Fruit fly (Drosophila melanogaster) whole organism, embryonic: ENCODE measurements around the gene eIF3i.

Experiments used
- CG10462 ChIP-seq: fragments of 200-800 bp; sonication (Bioruptor generic); optimal IDR thresholded peaks from 2 replicates; lab custom pipeline; 2016; ENCODE audit warnings: missing biosample characterization, missing genetic modification characterization
- CG11093 ChIP-seq: fragments of 200-800 bp; sonication (Bioruptor generic); IDR thresholded peaks from 3 replicates; pipeline ENCODE4 v1.3.6; 2022; ENCODE audit warnings: missing biosample characterization, missing genetic modification characterization
- CG11398 ChIP-seq: fragments of 200-800 bp; sonication (Bioruptor generic); optimal IDR thresholded peaks from 2 replicates; lab custom pipeline; 2016; ENCODE audit warnings: missing biosample characterization, missing genetic modification characterization
- CG11560 ChIP-seq: fragments of 200-800 bp; sonication (Bioruptor generic); IDR thresholded peaks from 3 replicates; pipeline ENCODE4 v1.3.6; 2022; ENCODE audit warnings: missing biosample characterization, missing genetic modification characterization
- CG12744 ChIP-seq: fragments of 200-800 bp; sonication (Bioruptor generic); optimal IDR thresholded peaks from 2 replicates; lab custom pipeline; 2016; ENCODE audit warnings: missing biosample characterization, missing genetic modification characterization
- CG12942 ChIP-seq: fragments of 200-800 bp; sonication (Bioruptor generic); optimal IDR thresholded peaks from 3 replicates; lab custom pipeline; 2016; ENCODE audit warnings: missing biosample characterization, missing genetic modification characterization
- CG13296 ChIP-seq: fragments of 200-800 bp; sonication (Bioruptor generic); optimal IDR thresholded peaks from 3 replicates; lab custom pipeline; 2018; ENCODE audit warnings: missing biosample characterization, mild to moderate bottlenecking, missing genetic modification characterization
- CG14014 ChIP-seq: fragments of 200-800 bp; sonication (Bioruptor generic); IDR thresholded peaks from 2 replicates; pipeline ENCODE4 v1.3.6; 2022; ENCODE audit warnings: missing biosample characterization, missing genetic modification characterization
- CG14860 ChIP-seq: fragments of 200-800 bp; sonication (Bioruptor generic); IDR thresholded peaks from 3 replicates; pipeline ENCODE4 v1.3.6; 2022; ENCODE audit warnings: missing biosample characterization, missing genetic modification characterization; ENCODE audit not compliant: partially characterized antibody
- CG15696 ChIP-seq: fragments of 200-800 bp; sonication (Bioruptor generic); optimal IDR thresholded peaks from 2 replicates; lab custom pipeline; 2019; ENCODE audit warnings: missing biosample characterization, mild to moderate bottlenecking, missing genetic modification characterization, moderate library complexity
- CG16779 ChIP-seq: fragments of 200-800 bp; sonication (Bioruptor generic); IDR thresholded peaks from 2 replicates; pipeline ENCODE4 v1.3.6; 2022; ENCODE audit warnings: missing biosample characterization, missing genetic modification characterization
- CG18476 ChIP-seq: fragments of 200-800 bp; sonication (Bioruptor generic); optimal IDR thresholded peaks from 2 replicates; lab custom pipeline; 2016; ENCODE audit warnings: missing biosample characterization, mild to moderate bottlenecking, missing genetic modification characterization
- CG2120 ChIP-seq: fragments of 200-800 bp; sonication (Bioruptor generic); optimal IDR thresholded peaks from 3 replicates; lab custom pipeline; 2016; ENCODE audit warnings: missing biosample characterization, missing genetic modification characterization
- CG2712 ChIP-seq: fragments of 200-800 bp; optimal IDR thresholded peaks from 3 replicates; lab custom pipeline; 2019; ENCODE audit warnings: missing biosample characterization, mild to moderate bottlenecking, missing genetic modification characterization, moderate library complexity
- CG2889 ChIP-seq: fragments of 200-800 bp; sonication (Bioruptor generic); IDR thresholded peaks from 3 replicates; pipeline ENCODE4 v1.3.6; 2022; ENCODE audit warnings: missing biosample characterization, missing genetic modification characterization
- CG31365 ChIP-seq: fragments of 200-800 bp; sonication (Bioruptor generic); optimal IDR thresholded peaks from 2 replicates; lab custom pipeline; 2018; ENCODE audit warnings: missing biosample characterization, mild to moderate bottlenecking, missing genetic modification characterization
- CG31388 ChIP-seq: fragments of 200-800 bp; sonication (Bioruptor generic); optimal IDR thresholded peaks from 2 replicates; lab custom pipeline; 2016; ENCODE audit warnings: missing biosample characterization, missing genetic modification characterization
- CG7271 ChIP-seq: fragments of 200-800 bp; sonication (Bioruptor generic); optimal IDR thresholded peaks from 2 replicates; lab custom pipeline; 2018; ENCODE audit warnings: missing biosample characterization, mild to moderate bottlenecking, missing genetic modification characterization, moderate library complexity
- Ets65A ChIP-seq: fragments of 200-800 bp; sonication (Bioruptor generic); peaks from one replicate; lab custom pipeline; 2016; ENCODE audit warnings: missing biosample characterization, missing genetic modification characterization
- HHEX ChIP-seq: fragments of 200-800 bp; sonication (Bioruptor generic); optimal IDR thresholded peaks from 3 replicates; lab custom pipeline; 2017; ENCODE audit warnings: missing biosample characterization, mild to moderate bottlenecking, missing genetic modification characterization, missing genetic modification reagents
- HLH3B ChIP-seq: fragments of 200-800 bp; sonication (Bioruptor generic); IDR thresholded peaks from 2 replicates; pipeline ENCODE4 v1.3.6; 2022; ENCODE audit warnings: missing biosample characterization, missing genetic modification characterization
- Hmr ChIP-seq: fragments of 200-800 bp; sonication (Bioruptor generic); optimal IDR thresholded peaks from 3 replicates; lab custom pipeline; 2017; ENCODE audit warnings: mild to moderate bottlenecking, missing biosample characterization, missing genetic modification reagents, missing genetic modification characterization
- Hmx ChIP-seq: fragments of 200-800 bp; sonication (Bioruptor generic); optimal IDR thresholded peaks from 2 replicates; lab custom pipeline; 2016; ENCODE audit warnings: missing biosample characterization, missing genetic modification characterization
- Med ChIP-seq: fragments of 200-800 bp; sonication (Bioruptor generic); peaks from one replicate; lab custom pipeline; 2016; ENCODE audit warnings: missing biosample characterization, missing genetic modification characterization, mild to moderate bottlenecking, inconsistent platforms, moderate library complexity
- Meics ChIP-seq: fragments of 200-800 bp; sonication (Bioruptor generic); optimal IDR thresholded peaks from 2 replicates; lab custom pipeline; 2017; ENCODE audit warnings: missing biosample characterization, mild to moderate bottlenecking, missing genetic modification characterization
- Ptx1 ChIP-seq: fragments of 200-800 bp; sonication (Bioruptor generic); IDR thresholded peaks from 2 replicates; pipeline ENCODE4 v1.3.6; 2022; ENCODE audit warnings: missing biosample characterization, missing genetic modification characterization
- Tbp ChIP-seq: fragments of >200 bp; optimal IDR thresholded peaks from 2 replicates; lab custom pipeline; 2018; ENCODE audit warnings: missing biosample characterization, missing genetic modification characterization
- ara ChIP-seq: fragments of 200-800 bp; sonication (Bioruptor generic); IDR thresholded peaks from 2 replicates; pipeline ENCODE4 v1.3.6; 2022; ENCODE audit warnings: missing biosample characterization, missing genetic modification characterization
- chif ChIP-seq, 2 experiments: fragments of 200-800 bp; sonication (Bioruptor generic); optimal IDR thresholded peaks; 3 replicates each; lab custom pipeline; 2016; ENCODE audit warnings: missing biosample characterization in 2 of 2, missing genetic modification characterization in 2 of 2
- dmrt99B ChIP-seq: fragments of 200-800 bp; sonication (Bioruptor generic); optimal IDR thresholded peaks from 2 replicates; lab custom pipeline; 2018; ENCODE audit warnings: missing biosample characterization, mild to moderate bottlenecking, missing genetic modification characterization, moderate library complexity
- fd96Cb ChIP-seq: fragments of 200-800 bp; sonication (Bioruptor generic); optimal IDR thresholded peaks from 2 replicates; lab custom pipeline; 2018; ENCODE audit warnings: missing biosample characterization, mild to moderate bottlenecking, missing genetic modification characterization, moderate library complexity
- grn ChIP-seq: fragments of 200-800 bp; sonication (Bioruptor generic); optimal IDR thresholded peaks from 3 replicates; lab custom pipeline; 2017; ENCODE audit warnings: missing biosample characterization, missing genetic modification characterization
- lab ChIP-seq: fragments of 200-800 bp; sonication (Bioruptor generic); optimal IDR thresholded peaks from 3 replicates; lab custom pipeline; 2017; ENCODE audit warnings: missing biosample characterization, missing genetic modification characterization, mild to moderate bottlenecking, moderate library complexity, missing genetic modification reagents
- lov ChIP-seq, 2 experiments: fragments of 200-800 bp in 1 of 2; fragments of >200 bp in 1 of 2; sonication (Bioruptor generic) in 1 of 2; IDR thresholded peaks in 1 of 2; optimal IDR thresholded peaks in 1 of 2; 2 replicates in 1 of 2; 3 replicates in 1 of 2; pipeline versions ENCODE4 v1.3.6 to Lab custom; 2017 to 2022; ENCODE audit warnings: missing biosample characterization in 1 of 2, missing genetic modification characterization in 1 of 2
- luna ChIP-seq: fragments of 200-800 bp; sonication (Bioruptor generic); optimal IDR thresholded peaks from 2 replicates; lab custom pipeline; 2016; ENCODE audit warnings: missing biosample characterization, missing genetic modification characterization
- nerfin-2 ChIP-seq: fragments of 200-800 bp; sonication (Bioruptor generic); IDR thresholded peaks from 2 replicates; pipeline ENCODE4 v1.3.6; 2022; ENCODE audit warnings: missing biosample characterization, missing genetic modification characterization; ENCODE audit not compliant: partially characterized antibody
- onecut ChIP-seq: fragments of 200-800 bp; sonication (Bioruptor generic); IDR thresholded peaks from 2 replicates; pipeline ENCODE4 v1.3.6; 2022; ENCODE audit warnings: missing biosample characterization, missing genetic modification characterization
- pho ChIP-seq: fragments of 200-800 bp; sonication (Bioruptor generic); optimal IDR thresholded peaks from 2 replicates; lab custom pipeline; 2016; ENCODE audit warnings: missing biosample characterization, missing genetic modification characterization
- phol ChIP-seq: fragments of 200-800 bp; sonication (Bioruptor generic); optimal IDR thresholded peaks from 3 replicates; lab custom pipeline; 2018; ENCODE audit warnings: missing biosample characterization, mild to moderate bottlenecking, missing genetic modification characterization, moderate library complexity
- scrt ChIP-seq: fragments of 200-800 bp; sonication (Bioruptor generic); optimal IDR thresholded peaks from 2 replicates; lab custom pipeline; 2018; ENCODE audit warnings: missing biosample characterization, mild to moderate bottlenecking, missing genetic modification characterization, moderate library complexity
- sens ChIP-seq: fragments of 200-800 bp; sonication (Bioruptor generic); peaks from one replicate; lab custom pipeline; 2016; ENCODE audit warnings: missing biosample characterization, missing genetic modification characterization
- shn ChIP-seq: fragments of 200-800 bp; sonication (Bioruptor generic); optimal IDR thresholded peaks from 3 replicates; lab custom pipeline; 2016; ENCODE audit warnings: missing biosample characterization, missing genetic modification characterization
- sr ChIP-seq: fragments of 200-800 bp; sonication (Bioruptor generic); IDR thresholded peaks from 3 replicates; pipeline ENCODE4 v1.3.6; 2022; ENCODE audit warnings: missing biosample characterization, missing genetic modification characterization
- tap ChIP-seq: fragments of 200-800 bp; optimal IDR thresholded peaks from 3 replicates; lab custom pipeline; 2019; ENCODE audit warnings: missing biosample characterization, mild to moderate bottlenecking, missing genetic modification characterization, moderate library complexity
- tio ChIP-seq: fragments of 200-800 bp; sonication (Bioruptor generic); optimal IDR thresholded peaks from 2 replicates; lab custom pipeline; 2017; ENCODE audit warnings: missing biosample characterization, missing genetic modification characterization, inconsistent platforms
- tx ChIP-seq: fragments of 200-800 bp; sonication (Bioruptor generic); optimal IDR thresholded peaks from 2 replicates; lab custom pipeline; 2016; ENCODE audit warnings: missing biosample characterization, missing genetic modification characterization
- zen ChIP-seq: fragments of 200-800 bp; sonication (Bioruptor generic); optimal IDR thresholded peaks from 3 replicates; lab custom pipeline; 2018; ENCODE audit warnings: missing biosample characterization, mild to moderate bottlenecking, missing genetic modification characterization, moderate library complexity
- zfh2 ChIP-seq: fragments of 200-800 bp; sonication (Bioruptor generic); optimal IDR thresholded peaks from 2 replicates; lab custom pipeline; 2016; ENCODE audit warnings: missing biosample characterization, missing genetic modification characterization

Gene eIF3i

DNA sequence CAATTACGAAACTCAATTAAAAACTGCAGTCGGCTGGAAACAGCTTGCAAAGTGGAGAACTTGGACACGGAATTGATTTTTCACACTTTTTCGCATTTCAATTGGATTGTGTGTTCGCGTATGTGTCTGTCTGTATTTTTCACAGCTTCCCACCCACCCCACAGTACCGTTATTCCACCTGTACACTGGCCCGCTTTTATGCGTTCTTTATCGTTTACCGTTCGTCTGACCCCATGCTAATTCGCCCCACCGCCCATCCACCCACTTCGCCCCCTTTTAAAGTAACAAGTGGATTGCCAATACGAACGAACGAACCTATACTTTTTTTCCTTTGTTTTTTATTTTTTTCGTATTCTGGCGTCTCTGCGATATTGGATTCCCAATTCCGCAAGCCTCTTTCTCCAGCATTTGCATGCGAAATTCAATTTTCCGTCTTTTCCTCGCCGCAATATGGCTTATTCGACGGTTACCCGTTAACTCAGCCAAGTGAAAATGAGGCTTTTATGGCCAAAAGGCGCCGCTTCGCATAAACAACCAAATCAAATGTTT is 14.6 kb upstream of the eIF3i start:
- TF ChIP-seq CG31388 (GFP tag; lab: Kevin White, UChicago) (no peak), lab (GFP tag; lab: Kevin White, UChicago) (no peak), shn (GFP tag; lab: Kevin White, UChicago) (no peak), sr (GFP tag; lab: Robert Waterston, UW) (no peak), dmrt99B (tag; lab: Kevin White, UChicago) (no peak), CG16779 (GFP tag; lab: Robert Waterston, UW) (no peak), nerfin-2 (GFP tag; lab: Robert Waterston, UW) (no peak), HHEX (GFP tag; lab: Kevin White, UChicago) (no peak), CG14860 (GFP tag; lab: Robert Waterston, UW) (no peak), Hmx (GFP tag; lab: Kevin White, UChicago) (no peak), Ets65A (GFP tag; lab: Kevin White, UChicago) (peak; percentile 88), zfh2 (GFP tag; lab: Kevin White, UChicago) (no peak), fd96Cb (no peak), CG2120 (GFP tag; lab: Kevin White, UChicago) (no peak), CG11398 (no peak), Ptx1 (GFP tag; lab: Robert Waterston, UW) (no peak), CG13296 (GFP tag; lab: Kevin White, UChicago) (no peak), Meics (GFP tag; lab: Kevin White, UChicago) (no peak), scrt (GFP tag; lab: Kevin White, UChicago) (peak; percentile 58), sens (peak; percentile 61), CG7271 (tag; lab: Kevin White, UChicago) (no peak), CG18476 (no peak), tx (GFP tag; lab: Kevin White, UChicago) (no peak), Hmr (GFP tag; lab: Kevin White, UChicago) (no peak), CG14014 (GFP tag; lab: Robert Waterston, UW) (no peak), ara (GFP tag; lab: Robert Waterston, UW) (no peak), onecut (GFP tag; lab: Robert Waterston, UW) (peak; percentile 60), chif (GFP tag; optimal IDR thresholded peaks at IDR 0.05; lab: Kevin White, UChicago) (no peak), CG10462 (GFP tag; lab: Kevin White, UChicago) (no peak), CG12942 (GFP tag; lab: Kevin White, UChicago) (no peak), CG2712 (tag; lab: Kevin White, UChicago) (no peak), Med (GFP tag; lab: Kevin White, UChicago) (peak; percentile 78), zen (tag; lab: Kevin White, UChicago) (no peak), CG11560 (tag; lab: Robert Waterston, UW) (no peak), phol (no peak), pho (GFP tag; lab: Kevin White, UChicago) (no peak), CG31365 (tag; lab: Kevin White, UChicago) (no peak), CG15696 (no peak), Tbp (no peak), tap (tag; lab: Kevin White, UChicago) (no peak), HLH3B (GFP tag; lab: Robert Waterston, UW) (no peak), luna (no peak), lov (optimal IDR thresholded peaks at IDR 0.05; lab: Kevin White, UChicago) (no peak), lov (GFP tag; IDR thresholded peaks at IDR 0.05; lab: Robert Waterston, UW) (0 out of 3 replicates have a peak, but pooled peaks have one; percentile 42), CG2889 (no peak), CG11093 (GFP tag; lab: Robert Waterston, UW) (no peak), grn (GFP tag; lab: Kevin White, UChicago) (no peak), tio (GFP tag; lab: Kevin White, UChicago) (no peak), CG12744 (GFP tag; lab: Kevin White, UChicago) (no peak)
